Worm (Caenorhabditis elegans): ENCODE data around the gene larp-1.

- TF ChIP-seq sptf-2 (GFP tag; optimal IDR thresholded peaks at IDR 0.05) (no peak), dpl-1 (GFP tag; optimal IDR thresholded peaks at IDR 0.05) (no peak), ztf-18 (tag; optimal IDR thresholded peaks at IDR 0.05) (no peak), cebp-1 (GFP tag; IDR thresholded peaks at IDR 0.05) (no peak), cebp-1 (tag; optimal IDR thresholded peaks at IDR 0.05) (no peak), somi-1 (GFP tag; optimal IDR thresholded peaks at IDR 0.05) (no peak), efl-1 (GFP tag; optimal IDR thresholded peaks at IDR 0.05) (no peak), pha-4 (tag; optimal IDR thresholded peaks at IDR 0.05) (no peak), ets-4 (GFP tag; optimal IDR thresholded peaks at IDR 0.05) (no peak), F39B2.1 (GFP tag; IDR thresholded peaks at IDR 0.05) (no peak), ztf-3 (GFP tag; optimal IDR thresholded peaks at IDR 0.05) (no peak), Y53F4B.3 (GFP tag; IDR thresholded peaks at IDR 0.05) (no peak), tlf-1 (GFP tag; optimal IDR thresholded peaks at IDR 0.05) (no peak), snpc-1.1 (tag; optimal IDR thresholded peaks at IDR 0.05; ENCODE audit: insufficient read depth) (no peak)
Observed at ce11 chrIII:4968146-4968545, 49.3 kb downstream of the larp-1 start.
